Fruit fly (Drosophila melanogaster) whole organism, pupa: Measurements from ENCODE around the gene CG14658.
A peak's percentile ranks its signal among the peaks of the same experiment; 100 is the strongest.

Experiments
- CG10348 ChIP-seq: fragments of 200-800 bp; sonication (Bioruptor generic); IDR thresholded peaks from 2 replicates; pipeline ENCODE4 v1.3.6; 2022; ENCODE audit warnings: missing biosample characterization, missing genetic modification characterization
- CG12605 ChIP-seq: fragments of 200-800 bp; sonication (Bioruptor generic); IDR thresholded peaks from 2 replicates; pipeline ENCODE4 v1.3.6; 2022; ENCODE audit warnings: missing biosample characterization, missing genetic modification characterization
- CG13204 ChIP-seq: fragments of 200-800 bp; sonication (Bioruptor generic); optimal IDR thresholded peaks from 2 replicates; lab custom pipeline; 2018; ENCODE audit warnings: missing biosample characterization, mild to moderate bottlenecking, missing genetic modification characterization, moderate library complexity
- CG15710 ChIP-seq: fragments of 200-800 bp; sonication (Bioruptor generic); optimal IDR thresholded peaks from 2 replicates; lab custom pipeline; 2018; ENCODE audit warnings: missing biosample characterization, mild to moderate bottlenecking, missing genetic modification characterization, moderate library complexity
- CG17806 ChIP-seq: fragments of 200-800 bp; sonication (Bioruptor generic); optimal IDR thresholded peaks from 2 replicates; lab custom pipeline; 2018; ENCODE audit warnings: missing biosample characterization, mild to moderate bottlenecking, missing genetic modification characterization, moderate library complexity
- CG32121 ChIP-seq: fragments of 200-800 bp; sonication (Bioruptor generic); IDR thresholded peaks from 2 replicates; pipeline ENCODE4 v1.3.6; 2022; ENCODE audit warnings: missing biosample characterization, missing genetic modification characterization
- CG8301 ChIP-seq: fragments of 200-800 bp; sonication (Bioruptor generic); optimal IDR thresholded peaks from 2 replicates; lab custom pipeline; 2018; ENCODE audit warnings: missing biosample characterization, mild to moderate bottlenecking, missing genetic modification characterization
- EcR ChIP-seq: fragments of 200-800 bp; sonication (Bioruptor generic); optimal IDR thresholded peaks from 3 replicates; lab custom pipeline; 2019; ENCODE audit warnings: missing biosample characterization, missing genetic modification characterization, mild to moderate bottlenecking, moderate library complexity, missing genetic modification reagents
- Ets98B ChIP-seq: fragments of 200-800 bp; sonication (Bioruptor generic); IDR thresholded peaks from 2 replicates; pipeline ENCODE4 v1.3.6; 2022; ENCODE audit warnings: missing biosample characterization, missing genetic modification characterization
- Pif1A ChIP-seq: fragments of 200-800 bp; sonication (Bioruptor generic); optimal IDR thresholded peaks from 3 replicates; lab custom pipeline; 2016; ENCODE audit warnings: missing biosample characterization, missing genetic modification characterization
- Snoo ChIP-seq: fragments of 200-800 bp; sonication (Bioruptor generic); optimal IDR thresholded peaks from 3 replicates; lab custom pipeline; 2017; ENCODE audit warnings: missing biosample characterization, mild to moderate bottlenecking, missing genetic modification characterization, inconsistent platforms
- fd96Ca ChIP-seq: fragments of 200-800 bp; sonication (Bioruptor generic); IDR thresholded peaks from 3 replicates; pipeline ENCODE4 v1.3.6; 2022; ENCODE audit warnings: missing biosample characterization, missing genetic modification characterization
- gl ChIP-seq: fragments of 200-800 bp; sonication (Bioruptor generic); optimal IDR thresholded peaks from 2 replicates; lab custom pipeline; 2018; ENCODE audit warnings: missing biosample characterization, mild to moderate bottlenecking, missing genetic modification characterization

- TF ChIP-seq EcR (GFP tag; lab: Kevin White, UChicago) (peak; percentile 96), Ets98B (GFP tag; lab: Robert Waterston, UW) (peak; percentile 27; the same call in 1 of the 2 replicates), gl (tag; lab: Kevin White, UChicago) (peak; percentile 23), CG8301 (tag; lab: Kevin White, UChicago) (no peak), CG12605 (GFP tag; lab: Robert Waterston, UW) (peak; percentile 74), fd96Ca (GFP tag; lab: Robert Waterston, UW) (peak; percentile 19; the same call in 1 of the 3 replicates), Pif1A (peak; percentile 43), CG15710 (tag; lab: Kevin White, UChicago) (no peak), CG32121 (GFP tag; lab: Robert Waterston, UW) (0 out of 2 replicates have a peak, but pooled peaks have one; percentile 11), CG17806 (tag; lab: Kevin White, UChicago) (peak; percentile 10), CG13204 (GFP tag; lab: Kevin White, UChicago) (peak; percentile 59), CG10348 (GFP tag; lab: Robert Waterston, UW) (no peak), Snoo (tag; lab: Kevin White, UChicago) (peak; percentile 57)
Measured at dm6 chr3R:4806318-4806757, 24.0 kb downstream of the CG14658 start.
